Worm (Caenorhabditis elegans): ENCODE data around the gene npp-21.

DNA sequence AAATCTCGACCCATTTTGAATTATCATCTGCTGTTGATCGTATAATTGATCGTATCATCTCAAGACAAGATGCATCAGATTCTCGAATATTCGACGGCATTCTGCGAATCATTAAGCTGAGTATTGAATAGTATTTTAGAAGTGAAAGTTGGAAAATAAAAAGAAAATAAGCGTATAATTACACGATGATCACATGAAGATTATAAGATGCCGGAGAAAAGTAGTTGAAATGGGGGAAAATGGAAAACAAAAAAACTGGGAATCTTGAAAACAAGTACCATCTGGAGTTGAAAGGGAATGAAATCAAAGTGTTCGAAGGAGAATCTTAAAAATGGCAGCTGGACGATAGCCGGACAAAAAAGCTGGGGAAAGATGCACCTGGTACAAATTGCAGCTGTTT lies 21.0 kb downstream of the npp-21 start, which contains the start of gene R07G3.8:
- TF ChIP-seq fos-1 (tag; optimal IDR thresholded peaks at IDR 0.05), result no peak
- no peak for TF ChIP-seq zfp-3 (GFP tag; conservative IDR thresholded peaks at IDR 0.05)
- TF ChIP-seq snpc-4 (tag; optimal IDR thresholded peaks at IDR 0.05), result no peak
- TF ChIP-seq lin-39 (tag; optimal IDR thresholded peaks at IDR 0.05), result no peak
- TF ChIP-seq unc-39 (tag; optimal IDR thresholded peaks at IDR 0.05), result no peak
- no peak for TF ChIP-seq vab-7 (GFP tag; IDR thresholded peaks at IDR 0.05)
- TF ChIP-seq ces-1 (GFP tag; optimal IDR thresholded peaks at IDR 0.05), result no peak
- TF ChIP-seq dmd-6 (GFP tag; IDR thresholded peaks at IDR 0.05), result no peak
- no peak for TF ChIP-seq hif-1 (tag; optimal IDR thresholded peaks at IDR 0.05)
- TF ChIP-seq mep-1 (tag; optimal IDR thresholded peaks at IDR 0.05), result no peak
